Worm (Caenorhabditis elegans) whole organism, late embryonic: Measurements from ENCODE around the gene ist-1.

Experiments used
- hlh-6 ChIP-seq: sonication (generic microtip); optimal IDR thresholded peaks from 2 replicates; lab custom pipeline; 2016; ENCODE audit warnings: missing genotype, missing genetic modification characterization, missing compliant biosample characterization
- lin-11 ChIP-seq: fragments of 200-800 bp; sonication (Bioruptor generic); optimal IDR thresholded peaks from 2 replicates; lab custom pipeline; 2018; ENCODE audit warnings: mild to moderate bottlenecking, missing genetic modification characterization, missing compliant biosample characterization

ce11 chrX:7151976-7152528 lies 25.6 kb downstream of the ist-1 start:
- no peak for TF ChIP-seq hlh-6 (tag; lab: Kevin White, UChicago)
- no peak for TF ChIP-seq lin-11
